Worm (Caenorhabditis elegans): Measurements from ENCODE around the gene daf-4.

Gene daf-4

ce11 chrIII:5601999-5602398 is 22.9 kb upstream of the daf-4 start (continued):
- TF ChIP-seq ceh-48 (tag; optimal IDR thresholded peaks at IDR 0.05) (peak; percentile 82), odd-2 (tag; optimal IDR thresholded peaks at IDR 0.05) (peak; percentile 65), pag-3 (tag; optimal IDR thresholded peaks at IDR 0.05; ENCODE audit: borderline replicate concordance) (no peak), ceh-6 (GFP tag; optimal IDR thresholded peaks at IDR 0.05) (peak; percentile 98), ceh-19 (GFP tag; optimal IDR thresholded peaks at IDR 0.05) (peak; percentile 91), pax-1 (tag; optimal IDR thresholded peaks at IDR 0.05) (no peak), fkh-10 (GFP tag; optimal IDR thresholded peaks at IDR 0.05) (no peak), ahr-1 (tag; optimal IDR thresholded peaks at IDR 0.05) (peak; percentile 82), ceh-14 (tag; optimal IDR thresholded peaks at IDR 0.05) (peak; percentile 84), K09A11.1 (tag; optimal IDR thresholded peaks at IDR 0.05; ENCODE audit: insufficient read depth) (peak; percentile 87), madf-2 (tag; optimal IDR thresholded peaks at IDR 0.05) (peak; percentile 86), unc-42 (tag; optimal IDR thresholded peaks at IDR 0.05) (no peak), pros-1 (tag; optimal IDR thresholded peaks at IDR 0.05) (peak; percentile 19), nfya-1 (tag; optimal IDR thresholded peaks at IDR 0.05) (peak; percentile 64), ceh-30 (tag; optimal IDR thresholded peaks at IDR 0.05) (peak; percentile 10), ceh-24 (tag; optimal IDR thresholded peaks at IDR 0.05) (peak; percentile 80), gmeb-2 (tag; optimal IDR thresholded peaks at IDR 0.05) (peak; percentile 88), ceh-45 (GFP tag; IDR thresholded peaks at IDR 0.05) (peak; percentile 93), F13H6.1 (tag; optimal IDR thresholded peaks at IDR 0.05) (peak; percentile 83), npax-4 (tag; optimal IDR thresholded peaks at IDR 0.05) (peak; percentile 85), sox-2 (GFP tag; IDR thresholded peaks at IDR 0.05) (peak; percentile 88)

- peak; percentile 70 for TF ChIP-seq tbx-7 (tag; optimal IDR thresholded peaks at IDR 0.05)
- TF ChIP-seq hlh-6 (tag; optimal IDR thresholded peaks at IDR 0.05) = peak; percentile 49
- peak; percentile 49 for TF ChIP-seq dmd-4 (tag; optimal IDR thresholded peaks at IDR 0.05; ENCODE audit: borderline replicate concordance)
- TF ChIP-seq ceh-34 (tag; optimal IDR thresholded peaks at IDR 0.05) = peak; percentile 26
- no peak for TF ChIP-seq sox-4 (tag; optimal IDR thresholded peaks at IDR 0.05)
- TF ChIP-seq fkh-6 (tag; optimal IDR thresholded peaks at IDR 0.05) = peak; percentile 21
- TF ChIP-seq nhr-232 (tag; optimal IDR thresholded peaks at IDR 0.05) = no peak
- peak; percentile 65 for TF ChIP-seq ref-2 (tag; optimal IDR thresholded peaks at IDR 0.05)
- TF ChIP-seq Y22D7AL.16 (tag; optimal IDR thresholded peaks at IDR 0.05) = no peak
- peak; percentile 67 for TF ChIP-seq hlh-8 (tag; optimal IDR thresholded peaks at IDR 0.05)
- no peak for TF ChIP-seq sox-2 (GFP tag; IDR thresholded peaks at IDR 0.05)
- no peak for TF ChIP-seq pha-4 (tag; optimal IDR thresholded peaks at IDR 0.05)
- TF ChIP-seq odd-2 (tag; optimal IDR thresholded peaks at IDR 0.05) = no peak
- TF ChIP-seq fkh-10 (GFP tag; optimal IDR thresholded peaks at IDR 0.05) = no peak
- TF ChIP-seq C38D4.7 (GFP tag; optimal IDR thresholded peaks at IDR 0.05) = no peak
- TF ChIP-seq ceh-18 (tag; optimal IDR thresholded peaks at IDR 0.05) = peak; percentile 26
- TF ChIP-seq ceh-31 (tag; optimal IDR thresholded peaks at IDR 0.05) = peak; percentile 94
- peak; percentile 74 for TF ChIP-seq rnt-1 (tag; optimal IDR thresholded peaks at IDR 0.05)
- TF ChIP-seq che-1 (tag; optimal IDR thresholded peaks at IDR 0.05) = no peak
- TF ChIP-seq T23F11.4 (GFP tag; optimal IDR thresholded peaks at IDR 0.05) = no peak
- no peak for TF ChIP-seq eyg-1 (tag; optimal IDR thresholded peaks at IDR 0.05)
- TF ChIP-seq ceh-19 (GFP tag; optimal IDR thresholded peaks at IDR 0.05) = peak; percentile 29
- peak; percentile 36 for TF ChIP-seq elt-2 (tag; optimal IDR thresholded peaks at IDR 0.05)
- no peak for TF ChIP-seq nhr-11 (tag; optimal IDR thresholded peaks at IDR 0.05)
- TF ChIP-seq ceh-48 (tag; optimal IDR thresholded peaks at IDR 0.05) = peak; percentile 64
- peak; percentile 46 for TF ChIP-seq ceh-14 (tag; optimal IDR thresholded peaks at IDR 0.05)
- no peak for TF ChIP-seq K02D7.2 (tag; optimal IDR thresholded peaks at IDR 0.05)
- peak; percentile 88 for TF ChIP-seq C08G9.2 (tag; optimal IDR thresholded peaks at IDR 0.05)
- peak; percentile 37 for TF ChIP-seq fax-1 (tag; optimal IDR thresholded peaks at IDR 0.05)
- TF ChIP-seq zip-5 (tag; optimal IDR thresholded peaks at IDR 0.05) = peak; percentile 27
- TF ChIP-seq hlh-13 (GFP tag; optimal IDR thresholded peaks at IDR 0.05) = no peak
- no peak for TF ChIP-seq ceh-30 (tag; optimal IDR thresholded peaks at IDR 0.05)
- TF ChIP-seq npax-4 (tag; optimal IDR thresholded peaks at IDR 0.05) = no peak
- no peak for TF ChIP-seq lin-11 (tag; optimal IDR thresholded peaks at IDR 0.05)
- TF ChIP-seq ztf-16 (tag; optimal IDR thresholded peaks at IDR 0.05) = no peak
- TF ChIP-seq lim-6 (tag; optimal IDR thresholded peaks at IDR 0.05) = no peak
- peak; percentile 46 for TF ChIP-seq nfya-1 (tag; optimal IDR thresholded peaks at IDR 0.05)
- peak; percentile 84 for TF ChIP-seq tbx-2 (tag; optimal IDR thresholded peaks at IDR 0.05)
- TF ChIP-seq gmeb-2 (tag; optimal IDR thresholded peaks at IDR 0.05) = no peak
- no peak for TF ChIP-seq pag-3 (tag; optimal IDR thresholded peaks at IDR 0.05; ENCODE audit: borderline replicate concordance)
Measured at ce11 chrIII:5603439-5603986, 21.4 kb upstream of the daf-4 start, which contains the start of gene madf-11. TSS of gene madf-11 (minus strand) at chrIII:5603489.

Measured in whole organism, late embryonic.